Worm (Caenorhabditis elegans) whole organism, late embryonic: ENCODE data around the gene mre-11.

Experiments used
- C08G9.2 ChIP-seq: sonication (generic microtip); optimal IDR thresholded peaks from 2 replicates; lab custom pipeline; 2016; ENCODE audit warnings: mild to moderate bottlenecking, missing genetic modification characterization, moderate library complexity, missing compliant biosample characterization
- F13H6.1 ChIP-seq: sonication (generic microtip); optimal IDR thresholded peaks from 2 replicates; lab custom pipeline; 2016; ENCODE audit warnings: missing genetic modification characterization, missing compliant biosample characterization
- K09A11.1 ChIP-seq: sonication (generic microtip); optimal IDR thresholded peaks from 2 replicates; lab custom pipeline; 2017; ENCODE audit warnings: antibody characterized with exemption, mild to moderate bottlenecking, missing genetic modification characterization, missing compliant biosample characterization; ENCODE audit not compliant: insufficient read depth
- ceh-14 ChIP-seq: sonication (generic microtip); optimal IDR thresholded peaks from 2 replicates; lab custom pipeline; 2016; ENCODE audit warnings: missing genotype, missing genetic modification characterization, missing compliant biosample characterization
- dve-1 ChIP-seq: sonication (generic microtip); optimal IDR thresholded peaks from 2 replicates; lab custom pipeline; 2017; ENCODE audit warnings: antibody characterized with exemption, mild to moderate bottlenecking, missing genetic modification characterization, missing compliant biosample characterization
- fax-1 ChIP-seq: sonication (generic microtip); optimal IDR thresholded peaks from 2 replicates; lab custom pipeline; 2016; ENCODE audit warnings: missing genotype, missing genetic modification characterization, missing compliant biosample characterization
- fkh-10 ChIP-seq: fragments of 150-350 bp; optimal IDR thresholded peaks from 2 replicates; lab custom pipeline; 2014; ENCODE audit warnings: missing biosample characterization, missing genetic modification reagents, missing genetic modification characterization
- fkh-6 ChIP-seq: sonication (generic microtip); optimal IDR thresholded peaks from 2 replicates; lab custom pipeline; 2016; ENCODE audit warnings: missing genetic modification characterization, missing compliant biosample characterization
- nfya-1 ChIP-seq: sonication (generic microtip); optimal IDR thresholded peaks from 2 replicates; lab custom pipeline; 2017; ENCODE audit warnings: missing genetic modification characterization, mild to moderate bottlenecking, missing compliant biosample characterization, antibody characterized with exemption, moderate library complexity
- nhr-11 ChIP-seq: fragments of 150-350 bp; optimal IDR thresholded peaks from 2 replicates; lab custom pipeline; 2014; ENCODE audit warnings: missing biosample characterization, missing genetic modification characterization
- pha-2 ChIP-seq: sonication (generic microtip); optimal IDR thresholded peaks from 2 replicates; lab custom pipeline; 2017; ENCODE audit warnings: mild to moderate bottlenecking, missing genetic modification characterization, missing compliant biosample characterization
- pha-4 ChIP-seq: fragments of 150-350 bp; optimal IDR thresholded peaks from 2 replicates; lab custom pipeline; 2018; ENCODE audit warnings: missing biosample characterization, missing genetic modification reagents, missing genetic modification characterization
- sdc-2 ChIP-seq: sonication (generic microtip); optimal IDR thresholded peaks from 2 replicates; lab custom pipeline; 2016; ENCODE audit warnings: missing genotype, missing genetic modification characterization, missing compliant biosample characterization
- tbx-2 ChIP-seq: sonication (generic microtip); optimal IDR thresholded peaks from 2 replicates; lab custom pipeline; 2016; ENCODE audit warnings: missing genetic modification characterization, missing compliant biosample characterization

DNA sequence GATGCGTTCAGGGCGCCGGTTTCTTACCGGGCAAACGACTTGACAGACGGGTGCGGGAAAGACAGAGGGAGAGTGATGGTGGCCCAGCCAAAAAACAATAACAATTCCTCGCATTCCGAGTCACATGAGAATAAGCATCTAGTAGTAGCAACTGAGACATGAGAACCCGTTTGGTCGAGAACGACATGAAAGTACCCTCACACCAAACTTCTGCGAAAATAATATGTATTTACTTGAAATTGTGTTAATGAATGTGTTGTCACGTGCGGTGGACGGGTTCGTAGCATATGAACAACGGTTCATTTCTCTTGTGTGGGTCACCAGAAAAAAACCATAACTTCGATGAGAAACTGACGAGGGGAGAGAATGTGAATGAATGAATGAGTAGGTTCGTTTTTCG lies 15.8 kb downstream of the mre-11 start:
- TF ChIP-seq pha-4 (tag; lab: Kevin White, UChicago) (no peak), K09A11.1 (tag; lab: Kevin White, UChicago) (no peak), nhr-11 (tag; lab: Kevin White, UChicago) (no peak), nfya-1 (tag; lab: Kevin White, UChicago) (no peak), F13H6.1 (tag; lab: Kevin White, UChicago) (no peak), fkh-10 (GFP tag; lab: Kevin White, UChicago) (no peak), fax-1 (tag; lab: Kevin White, UChicago) (no peak), ceh-14 (tag; lab: Kevin White, UChicago) (no peak), fkh-6 (tag; lab: Kevin White, UChicago) (no peak), dve-1 (tag; lab: Kevin White, UChicago) (no peak), tbx-2 (no peak), pha-2 (tag; lab: Kevin White, UChicago) (no peak), sdc-2 (tag; lab: Kevin White, UChicago) (no peak), C08G9.2 (tag; lab: Kevin White, UChicago) (no peak)
